Fruit fly (Drosophila melanogaster): Measurements from ENCODE around the gene mRpL47.

mRpL47 gene

DNA sequence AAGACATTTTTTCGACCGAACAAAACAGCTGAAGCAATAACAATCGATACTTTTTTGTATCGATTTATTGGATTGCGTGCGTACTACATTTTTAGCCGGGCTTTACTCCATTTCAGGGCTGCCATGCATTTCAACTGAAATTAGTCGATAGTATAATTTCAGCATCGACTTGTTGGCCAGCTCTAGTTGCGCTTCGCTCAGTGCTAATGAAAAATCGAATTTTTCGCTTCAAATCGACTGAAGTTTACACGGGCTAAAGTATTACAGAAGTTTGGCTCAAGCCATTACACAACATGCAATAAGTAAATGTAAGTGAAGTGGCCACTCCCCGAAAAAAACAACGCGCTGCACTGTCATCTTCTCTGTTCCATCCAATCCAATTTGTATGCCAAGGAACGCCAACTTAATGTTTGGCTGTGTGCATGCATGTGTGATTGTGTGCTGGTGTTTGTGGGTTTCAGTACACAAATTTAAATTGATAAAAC is at the start of gene mRpL47, which contains the start of the genes CG8176 and Kdm3:
Gene mRpL47, minus strand, starts transcription at position 49 of the 485 bp plus-strand sequence.
Gene CG8176, plus strand, starts transcription at position 148 of the 485 bp plus-strand sequence.
Gene Kdm3, plus strand, starts transcription at position 148 of the 485 bp plus-strand sequence.
- no peak for TF ChIP-seq psq (optimal IDR thresholded peaks at IDR 0.05)
- TF ChIP-seq pan (optimal IDR thresholded peaks at IDR 0.05) = no peak
- no peak for TF ChIP-seq Dll (optimal IDR thresholded peaks at IDR 0.05)
- no peak for TF ChIP-seq EcR (GFP tag; optimal IDR thresholded peaks at IDR 0.05)
- no peak for TF ChIP-seq CG8478 (optimal IDR thresholded peaks at IDR 0.05)
- no peak for TF ChIP-seq usp (GFP tag; optimal IDR thresholded peaks at IDR 0.05)

DNA sequence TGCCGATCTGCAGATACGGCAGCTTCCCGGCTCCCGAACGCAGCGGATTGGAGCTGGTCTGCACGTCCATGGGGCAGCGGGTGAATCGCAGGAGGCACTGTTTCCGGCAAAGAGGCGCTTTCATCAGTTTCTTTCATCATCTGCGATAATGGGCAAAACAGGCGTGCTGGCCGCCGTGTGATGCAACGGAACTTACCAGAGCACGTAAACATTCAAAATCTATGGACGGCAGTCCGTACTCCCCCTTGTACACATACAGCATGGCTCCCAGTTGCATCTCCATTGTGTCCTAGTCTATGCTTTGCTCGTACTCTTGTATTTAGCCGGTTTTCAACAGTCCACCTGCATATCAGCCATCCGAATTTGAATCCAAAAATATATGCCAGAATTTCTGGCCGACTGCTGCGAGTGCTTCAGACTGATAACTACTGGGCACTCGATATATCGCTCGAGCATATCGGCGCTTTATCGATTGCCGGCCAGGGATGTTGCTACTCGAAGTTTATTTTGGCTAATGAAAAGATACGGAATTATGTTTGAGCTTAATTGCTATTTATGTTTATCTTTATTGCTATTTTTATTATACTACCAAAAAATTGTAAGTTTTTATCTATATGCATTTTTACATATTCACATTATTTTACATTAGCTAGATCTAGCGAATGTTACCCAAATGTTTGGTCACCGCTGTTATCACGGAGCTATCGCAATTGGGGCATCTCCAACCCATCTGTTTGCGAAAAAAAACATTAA is 47.7 kb upstream of the mRpL47 start, which contains the start of the genes CG9393 and Vps45:
Gene CG9393, minus strand, starts transcription at position 434 of the 753 bp plus-strand sequence.
Gene Vps45, plus strand, starts transcription at position 685 of the 753 bp plus-strand sequence.
- TF ChIP-seq CG8478 (optimal IDR thresholded peaks at IDR 0.05) = no peak
- TF ChIP-seq EcR (GFP tag; optimal IDR thresholded peaks at IDR 0.05) = no peak
- no peak for TF ChIP-seq Dll (optimal IDR thresholded peaks at IDR 0.05)
- no peak for TF ChIP-seq usp (GFP tag; optimal IDR thresholded peaks at IDR 0.05)
- no peak for TF ChIP-seq pan (optimal IDR thresholded peaks at IDR 0.05)
- no peak for TF ChIP-seq psq (optimal IDR thresholded peaks at IDR 0.05)

DNA sequence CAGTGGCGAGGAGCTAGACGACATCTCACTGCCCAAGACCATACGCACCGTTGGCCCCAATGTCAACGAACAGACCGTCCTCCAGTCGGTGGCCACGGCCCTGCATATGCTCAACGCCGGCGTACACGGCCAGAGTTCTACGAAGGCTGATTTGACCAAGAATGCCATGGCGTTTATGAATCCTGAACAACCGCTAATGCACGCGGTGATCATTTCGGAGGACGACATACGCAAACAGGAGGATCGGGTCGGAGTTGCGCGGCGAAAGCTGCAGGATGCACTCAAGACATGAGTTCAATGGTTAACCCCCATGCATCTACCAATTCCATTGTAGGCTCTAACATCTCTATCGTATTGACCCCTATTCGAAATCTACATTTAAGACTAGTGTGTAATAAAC is 45.4 kb upstream of the mRpL47 start:
- TF ChIP-seq pan (optimal IDR thresholded peaks at IDR 0.05) = no peak

DNA sequence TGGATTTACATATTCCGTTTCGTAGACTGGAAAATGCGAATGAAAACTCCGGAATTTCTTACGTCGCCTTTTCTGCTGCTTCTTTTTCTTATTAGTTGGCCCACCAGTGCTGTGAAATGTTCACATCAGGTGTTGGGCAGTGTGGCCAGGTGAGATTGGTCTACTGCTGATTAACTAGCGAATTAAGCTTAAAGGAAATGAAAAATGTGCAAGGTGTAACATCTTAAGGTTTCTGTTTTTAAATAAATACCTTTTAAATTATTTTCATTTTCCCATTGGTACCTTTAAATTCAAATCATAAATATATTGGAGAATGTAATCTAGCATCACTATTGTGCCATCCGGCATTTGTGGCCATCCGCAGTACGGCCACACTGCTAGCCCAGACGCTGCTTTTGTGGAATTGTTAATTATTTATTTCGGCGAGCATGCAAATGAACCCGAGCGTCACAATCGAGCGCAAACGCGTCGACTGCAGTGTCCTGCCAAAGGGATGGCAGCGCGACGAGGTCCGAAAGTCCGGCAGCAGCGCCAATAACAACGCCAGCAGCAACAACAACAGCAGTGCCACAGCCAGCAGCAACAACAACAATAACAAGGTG is 43.8 kb upstream of the mRpL47 start, which contains the start of the genes AP-1mu and MBD-like:
Gene AP-1mu, minus strand, starts transcription at position 113 of the 602 bp plus-strand sequence.
Gene MBD-like, plus strand, starts transcription at position 348 of the 602 bp plus-strand sequence.
- no peak for TF ChIP-seq psq (optimal IDR thresholded peaks at IDR 0.05)
- no peak for TF ChIP-seq usp (GFP tag; optimal IDR thresholded peaks at IDR 0.05)

DNA sequence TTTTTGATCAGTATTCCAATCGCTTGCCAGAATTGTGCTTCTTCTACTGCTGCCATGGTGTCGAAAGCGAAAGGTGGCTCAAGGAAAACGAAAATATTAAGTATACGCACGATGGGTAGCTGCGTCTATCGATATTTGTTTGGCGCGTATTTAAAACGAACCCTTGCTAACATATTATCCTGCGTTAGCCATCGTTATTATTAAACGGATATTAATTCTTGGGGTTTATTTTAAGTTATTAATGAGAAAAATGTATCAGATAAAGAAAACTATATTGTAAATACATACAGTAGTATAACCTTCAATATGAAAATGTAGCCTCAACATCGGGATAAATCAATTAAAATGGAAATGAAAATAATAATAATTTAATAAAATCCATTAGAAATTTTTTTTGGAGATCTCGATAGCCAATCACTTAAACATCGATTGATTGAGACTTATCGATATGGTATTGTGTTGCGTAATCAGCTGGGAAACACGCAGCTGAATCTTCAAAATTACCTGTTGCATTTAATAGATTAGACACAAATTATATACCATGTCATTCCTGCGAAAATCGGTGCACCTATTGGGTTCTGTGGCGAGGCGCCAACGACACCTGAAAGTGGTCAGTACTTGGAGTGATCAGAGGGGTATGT is 39.7 kb upstream of the mRpL47 start, which contains the start of the genes CG9386 and BckdhA:
Gene CG9386, minus strand, starts transcription at position 75 of the 641 bp plus-strand sequence.
Gene BckdhA, plus strand, starts transcription at position 452 of the 641 bp plus-strand sequence.
- TF ChIP-seq EcR (GFP tag; optimal IDR thresholded peaks at IDR 0.05) = no peak
- no peak for TF ChIP-seq usp (GFP tag; optimal IDR thresholded peaks at IDR 0.05)
- TF ChIP-seq CG8478 (optimal IDR thresholded peaks at IDR 0.05) = no peak
- no peak for TF ChIP-seq psq (optimal IDR thresholded peaks at IDR 0.05)
- TF ChIP-seq Dll (optimal IDR thresholded peaks at IDR 0.05) = no peak
- no peak for TF ChIP-seq pan (optimal IDR thresholded peaks at IDR 0.05)

DNA sequence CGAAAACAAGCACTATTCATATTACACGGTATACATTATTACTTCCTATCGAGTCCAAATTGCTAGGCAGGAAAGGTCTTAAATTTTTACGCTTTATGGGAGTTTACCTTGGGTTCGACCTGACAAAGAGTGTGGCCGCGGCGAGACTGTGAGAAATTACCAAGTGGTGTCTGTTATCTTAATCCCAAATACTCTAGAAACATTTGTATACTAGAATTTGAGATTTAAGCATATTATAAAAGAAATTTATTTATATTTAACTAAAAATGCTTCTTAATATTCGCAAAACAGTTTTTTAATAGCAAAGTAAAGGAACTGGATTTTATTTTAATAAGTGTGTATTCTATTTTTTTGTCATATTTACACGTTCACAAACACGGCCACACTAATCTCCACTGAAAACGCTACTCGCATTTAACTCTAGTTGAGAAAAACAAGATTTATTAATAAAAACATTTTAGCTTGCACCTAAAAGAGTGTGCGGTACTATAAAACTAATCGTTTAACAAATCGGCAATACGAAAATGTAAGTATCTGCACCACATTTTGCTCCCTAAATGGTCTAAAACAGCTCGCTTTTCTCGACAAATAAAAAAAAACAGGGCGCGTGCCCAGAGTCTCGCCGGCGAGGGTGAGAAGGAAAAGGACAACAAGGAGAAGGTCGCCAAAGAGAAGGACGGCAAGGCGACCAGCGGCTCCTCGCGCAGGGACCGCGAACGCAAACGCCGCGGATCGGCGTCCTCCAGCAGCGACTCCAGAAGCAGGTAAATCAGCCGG is 36.1 kb upstream of the mRpL47 start, which contains the start of the genes mura and RnpS1:
Gene mura, minus strand, starts transcription at position 148 of the 777 bp plus-strand sequence.
Gene RnpS1, plus strand, starts transcription at position 376 of the 777 bp plus-strand sequence.
- TF ChIP-seq psq (optimal IDR thresholded peaks at IDR 0.05) (no peak), usp (GFP tag; optimal IDR thresholded peaks at IDR 0.05) (no peak), pan (optimal IDR thresholded peaks at IDR 0.05) (no peak), Dll (optimal IDR thresholded peaks at IDR 0.05) (no peak), EcR (GFP tag; optimal IDR thresholded peaks at IDR 0.05) (no peak), CG8478 (optimal IDR thresholded peaks at IDR 0.05) (no peak)

DNA sequence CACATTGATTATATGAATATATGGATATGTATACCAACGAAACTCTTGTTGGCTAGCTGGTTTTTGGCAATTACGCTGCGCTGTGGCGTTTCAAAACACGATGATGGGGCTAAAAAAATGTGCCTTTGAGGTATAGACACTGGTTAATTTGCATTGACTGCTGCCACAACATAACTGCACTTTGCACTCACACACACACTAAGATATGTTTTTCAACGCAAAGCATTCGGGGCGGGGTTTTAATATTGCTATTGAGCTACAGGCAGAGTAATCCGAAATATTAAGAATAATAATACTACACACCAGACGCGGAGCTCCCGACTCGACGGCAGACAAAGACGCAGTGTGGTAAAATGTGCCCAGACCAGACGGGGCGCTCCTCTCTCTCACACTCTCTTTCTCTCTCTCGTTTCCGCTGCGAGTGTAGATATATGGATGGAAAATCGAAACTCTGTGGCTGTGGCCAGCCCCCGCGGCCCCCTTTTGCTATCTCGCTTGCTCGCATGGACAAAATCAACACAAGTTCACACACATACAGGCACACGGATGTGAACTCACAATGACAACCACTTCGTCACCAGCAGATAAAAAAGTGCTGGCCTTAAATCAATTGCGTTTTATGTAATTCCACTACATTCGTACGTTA is 35.4 kb upstream of the mRpL47 start:
- no peak for TF ChIP-seq usp (GFP tag; optimal IDR thresholded peaks at IDR 0.05)
- peak; percentile 93 for TF ChIP-seq Dll (optimal IDR thresholded peaks at IDR 0.05)

DNA sequence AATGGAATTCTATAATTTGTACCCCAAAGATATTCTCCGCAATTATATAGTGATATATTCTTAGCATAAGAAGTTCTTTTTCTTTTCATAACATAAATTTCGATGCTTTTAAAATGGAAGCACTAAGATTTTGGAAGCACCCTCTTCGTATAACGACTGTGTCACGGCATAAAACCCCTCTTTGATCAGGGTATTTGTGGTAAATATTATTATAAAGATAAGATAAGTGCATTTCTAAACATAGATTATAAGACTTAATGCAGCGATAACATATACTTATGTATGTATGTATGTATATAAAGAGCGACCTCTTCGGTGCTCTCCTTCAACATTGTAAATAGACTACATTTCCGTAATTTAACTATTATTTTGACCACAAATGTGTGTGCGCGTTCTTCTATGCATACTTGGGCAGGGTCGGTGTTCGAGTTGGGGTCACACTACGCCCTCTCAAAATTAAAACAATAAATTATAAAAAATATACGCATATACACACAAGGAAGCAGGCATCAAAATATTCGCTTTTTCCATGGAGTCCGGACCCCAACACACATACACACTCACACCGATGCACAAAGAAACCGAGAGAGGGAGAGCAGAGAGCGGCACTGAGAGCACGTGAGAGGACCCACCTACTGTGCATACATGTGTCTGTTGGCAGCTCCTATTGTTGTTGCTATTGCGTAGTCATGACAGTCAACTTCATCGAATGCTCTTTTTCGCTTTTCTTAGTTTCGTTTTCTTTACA is 34.7 kb upstream of the mRpL47 start:
- TF ChIP-seq CG8478 (optimal IDR thresholded peaks at IDR 0.05) = no peak
- no peak for TF ChIP-seq usp (GFP tag; optimal IDR thresholded peaks at IDR 0.05)
- no peak for TF ChIP-seq psq (optimal IDR thresholded peaks at IDR 0.05)
- TF ChIP-seq pan (optimal IDR thresholded peaks at IDR 0.05) = no peak
- TF ChIP-seq Dll (optimal IDR thresholded peaks at IDR 0.05) = no peak
- TF ChIP-seq EcR (GFP tag; optimal IDR thresholded peaks at IDR 0.05) = no peak

DNA sequence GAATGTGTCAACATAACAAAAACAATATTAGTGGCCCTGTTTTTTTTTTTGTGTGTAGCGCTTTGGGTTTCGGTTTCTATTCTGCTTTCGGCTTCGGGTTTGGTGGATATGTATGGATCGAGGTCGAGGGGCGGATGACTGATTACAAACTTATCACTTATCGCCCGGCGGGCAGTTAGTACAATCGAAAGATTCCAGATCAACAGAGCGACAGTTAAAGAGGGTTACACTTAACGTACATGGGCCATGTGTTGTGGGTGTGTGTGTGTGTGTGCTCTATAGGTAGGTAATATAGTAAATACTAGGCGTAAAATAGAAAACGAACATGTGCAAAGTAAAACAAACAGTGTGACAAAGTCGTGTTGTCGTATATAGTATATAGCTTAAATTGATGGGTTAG is 33.1 kb upstream of the mRpL47 start:
- no peak for TF ChIP-seq CG8478 (optimal IDR thresholded peaks at IDR 0.05)
- TF ChIP-seq psq (optimal IDR thresholded peaks at IDR 0.05) = no peak
- TF ChIP-seq usp (GFP tag; optimal IDR thresholded peaks at IDR 0.05) = no peak
- TF ChIP-seq EcR (GFP tag; optimal IDR thresholded peaks at IDR 0.05) = no peak
- no peak for TF ChIP-seq pan (optimal IDR thresholded peaks at IDR 0.05)
- TF ChIP-seq Dll (optimal IDR thresholded peaks at IDR 0.05) = no peak

DNA sequence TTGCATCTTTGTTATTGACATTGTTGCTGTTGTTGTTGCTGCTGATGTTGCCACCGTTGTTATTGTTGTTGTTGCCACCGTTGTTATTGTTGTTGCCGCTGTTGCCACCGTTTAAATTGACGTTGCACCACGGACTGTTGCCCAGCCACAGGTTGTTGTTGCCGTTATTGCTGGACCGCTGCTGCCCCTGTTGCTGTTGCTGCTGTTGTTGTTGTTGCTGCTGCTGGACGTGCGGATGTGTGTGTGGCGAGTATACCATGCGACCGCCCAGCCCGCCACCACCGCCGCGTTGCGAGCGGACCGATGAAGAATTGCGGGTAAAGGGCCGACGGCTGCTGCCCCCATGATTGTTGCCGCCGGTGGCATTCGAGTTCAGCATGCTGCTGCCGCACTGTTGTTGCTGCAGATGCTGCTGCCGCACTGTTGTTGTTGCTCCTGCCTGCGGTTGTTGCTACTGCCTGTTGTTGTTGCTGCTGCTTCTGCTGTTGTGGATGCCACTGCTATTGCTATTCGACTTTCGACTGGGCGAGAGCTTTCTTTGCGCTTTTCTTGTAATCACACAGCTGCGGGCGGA is 31.2 kb upstream of the mRpL47 start:
- TF ChIP-seq psq (optimal IDR thresholded peaks at IDR 0.05) = no peak
